Worm (Caenorhabditis elegans) whole organism, L1 larva: ENCODE results near the gene T10C6.7.
A peak's percentile ranks its signal among the peaks of the same experiment; 100 is the strongest.

Experiments used
- C04F5.9 ChIP-seq: sonication (generic microtip); optimal IDR thresholded peaks from 2 replicates; lab custom pipeline; 2016; ENCODE audit warnings: missing genetic modification characterization, missing compliant biosample characterization
- C16A3.4 ChIP-seq: fragments of 150-350 bp; optimal IDR thresholded peaks from 2 replicates; lab custom pipeline; 2014; ENCODE audit warnings: missing biosample characterization, missing genetic modification characterization
- C34B4.2 ChIP-seq: sonication (generic microtip); optimal IDR thresholded peaks from 2 replicates; lab custom pipeline; 2017; ENCODE audit warnings: mild to moderate bottlenecking, missing genetic modification characterization, missing compliant biosample characterization
- alr-1 ChIP-seq: fragments of 200-800 bp; sonication (Bioruptor generic); optimal IDR thresholded peaks from 2 replicates; lab custom pipeline; 2018; ENCODE audit warnings: borderline replicate concordance, mild to moderate bottlenecking, missing genetic modification characterization, missing compliant biosample characterization
- blmp-1 ChIP-seq: fragments of 150-350 bp; optimal IDR thresholded peaks from 2 replicates; lab custom pipeline; 2014; ENCODE audit warnings: missing biosample characterization, missing genetic modification characterization
- ceh-90 ChIP-seq: sonication (generic microtip); optimal IDR thresholded peaks from 2 replicates; lab custom pipeline; 2016; ENCODE audit warnings: missing genetic modification characterization, missing compliant biosample characterization
- ces-1 ChIP-seq: fragments of 150-350 bp; optimal IDR thresholded peaks from 2 replicates; lab custom pipeline; 2014; ENCODE audit warnings: missing biosample characterization, missing genetic modification reagents, missing genetic modification characterization
- dpl-1 ChIP-seq, 3 experiments: fragments of 150-350 bp in 2 of 3; sonication (generic microtip) in 1 of 3; optimal IDR thresholded peaks; 2 replicates each; lab custom pipeline; 2014 to 2017; ENCODE audit warnings: missing biosample characterization in 3 of 3, missing genetic modification characterization in 3 of 3, missing genetic modification reagents in 3 of 3
- efl-1 ChIP-seq, 4 experiments: fragments of 150-350 bp; optimal IDR thresholded peaks in 3 of 4; peaks in 1 of 4; 1 replicate in 1 of 4; 2 replicates in 3 of 4; lab custom pipeline; 2014; ENCODE audit warnings: missing biosample characterization in 2 of 4, missing genetic modification characterization in 2 of 4, missing genetic modification reagents in 2 of 4
- efl-3 ChIP-seq: fragments of 200-800 bp; sonication (Bioruptor generic); optimal IDR thresholded peaks from 2 replicates; lab custom pipeline; 2018; ENCODE audit warnings: mild to moderate bottlenecking, missing genetic modification characterization, missing compliant biosample characterization
- elt-2 ChIP-seq: sonication (generic microtip); optimal IDR thresholded peaks from 2 replicates; lab custom pipeline; 2016; ENCODE audit warnings: missing genetic modification characterization, mild to moderate bottlenecking, inconsistent platforms, missing compliant biosample characterization, missing genetic modification reagents
- grh-1 ChIP-seq: fragments of 200-800 bp; sonication (Bioruptor generic); IDR thresholded peaks from 2 replicates; pipeline ENCODE4 v1.3.6; 2022; ENCODE audit warnings: missing genetic modification reagents, missing genetic modification characterization, missing compliant biosample characterization
- lir-3 ChIP-seq: sonication (generic microtip); optimal IDR thresholded peaks from 2 replicates; lab custom pipeline; 2016; ENCODE audit warnings: mild to moderate bottlenecking, missing genetic modification characterization, moderate library complexity, missing compliant biosample characterization; ENCODE audit not compliant: poor library complexity
- lsy-2 ChIP-seq, 2 experiments: fragments of 150-350 bp; optimal IDR thresholded peaks; 2 replicates each; lab custom pipeline; 2014; ENCODE audit warnings: missing biosample characterization in 2 of 2, missing genetic modification characterization in 2 of 2
- mab-9 ChIP-seq: fragments of 200-800 bp; sonication (Bioruptor generic); IDR thresholded peaks from 2 replicates; pipeline ENCODE4 v1.3.6; 2022; ENCODE audit warnings: missing genetic modification reagents, missing genetic modification characterization, missing compliant biosample characterization
- mep-1 ChIP-seq: fragments of 150-350 bp; optimal IDR thresholded peaks from 2 replicates; lab custom pipeline; 2014; ENCODE audit warnings: missing biosample characterization, missing genetic modification characterization
- nhr-11 ChIP-seq: fragments of 150-350 bp; optimal IDR thresholded peaks from 2 replicates; lab custom pipeline; 2014; ENCODE audit warnings: missing biosample characterization, missing genetic modification characterization
- nhr-12 ChIP-seq: sonication (generic microtip); optimal IDR thresholded peaks from 2 replicates; lab custom pipeline; 2017; ENCODE audit warnings: missing biosample characterization, missing genetic modification characterization
- nhr-76 ChIP-seq: sonication (generic microtip); optimal IDR thresholded peaks from 2 replicates; lab custom pipeline; 2017; ENCODE audit warnings: missing biosample characterization, missing genetic modification characterization
- nhr-85 ChIP-seq: sonication (generic microtip); peaks from one replicate; lab custom pipeline; 2016; ENCODE audit warnings: missing genetic modification characterization, inconsistent platforms, missing compliant biosample characterization
- nhr-90 ChIP-seq: sonication (generic microtip); optimal IDR thresholded peaks from 2 replicates; lab custom pipeline; 2016; ENCODE audit warnings: mild to moderate bottlenecking, missing genetic modification characterization, missing compliant biosample characterization; ENCODE audit not compliant: poor library complexity
- pag-3 ChIP-seq: sonication (generic microtip); optimal IDR thresholded peaks from 2 replicates; lab custom pipeline; 2017; ENCODE audit warnings: missing genetic modification characterization, mild to moderate bottlenecking, missing compliant biosample characterization, antibody characterized with exemption, borderline replicate concordance; ENCODE audit not compliant: insufficient read depth
- pax-3 ChIP-seq: fragments of 200-800 bp; sonication (Bioruptor generic); optimal IDR thresholded peaks from 2 replicates; lab custom pipeline; 2018; ENCODE audit warnings: mild to moderate bottlenecking, missing genetic modification characterization, moderate library complexity, missing compliant biosample characterization
- rnt-1 ChIP-seq: sonication (generic microtip); optimal IDR thresholded peaks from 2 replicates; lab custom pipeline; 2016; ENCODE audit warnings: mild to moderate bottlenecking, missing genetic modification characterization, moderate library complexity, missing compliant biosample characterization
- snpc-4 ChIP-seq: fragments of 150-350 bp; optimal IDR thresholded peaks from 2 replicates; lab custom pipeline; 2014; ENCODE audit warnings: missing biosample characterization, missing genetic modification characterization
- snu-23 ChIP-seq: sonication (generic microtip); optimal IDR thresholded peaks from 2 replicates; lab custom pipeline; 2016; ENCODE audit warnings: missing genetic modification characterization, missing compliant biosample characterization
- sptf-1 ChIP-seq: fragments of 150-350 bp; optimal IDR thresholded peaks from 2 replicates; lab custom pipeline; 2014; ENCODE audit warnings: missing biosample characterization, missing genetic modification characterization
- tbx-2 ChIP-seq: sonication (generic microtip); optimal IDR thresholded peaks from 2 replicates; lab custom pipeline; 2016; ENCODE audit warnings: missing genetic modification characterization, missing compliant biosample characterization
- unc-30 ChIP-seq: sonication (generic microtip); optimal IDR thresholded peaks from 2 replicates; lab custom pipeline; 2017; ENCODE audit warnings: missing biosample characterization, missing genetic modification characterization
- unc-62 ChIP-seq: fragments of 150-350 bp; optimal IDR thresholded peaks from 2 replicates; lab custom pipeline; 2014; ENCODE audit warnings: missing biosample characterization, missing genetic modification reagents, missing genetic modification characterization
- unc-86 ChIP-seq: sonication (generic microtip); optimal IDR thresholded peaks from 2 replicates; lab custom pipeline; 2016; ENCODE audit warnings: missing genetic modification characterization, missing compliant biosample characterization
- ztf-4 ChIP-seq: fragments of 150-350 bp; optimal IDR thresholded peaks from 2 replicates; lab custom pipeline; 2014; ENCODE audit warnings: missing biosample characterization, missing genetic modification characterization

Gene T10C6.7

DNA sequence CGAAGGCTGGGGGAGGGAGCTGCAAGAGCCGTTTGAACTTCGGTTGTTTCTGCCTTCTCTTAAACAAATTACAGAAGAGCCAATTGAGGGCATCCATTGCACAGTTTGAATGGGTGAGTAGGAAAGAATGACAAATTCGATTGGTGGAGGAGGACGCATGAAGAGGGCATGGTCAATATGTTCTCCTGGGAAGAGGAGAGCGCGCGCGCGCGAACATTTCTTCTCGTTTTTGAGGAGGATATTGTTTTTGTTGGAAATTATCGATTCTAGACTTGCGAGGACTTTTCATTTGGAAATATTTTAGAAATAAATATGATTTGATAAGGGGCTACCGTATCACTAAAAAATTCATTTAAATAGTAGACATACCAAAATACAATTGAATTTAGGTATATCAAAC lies at the start of gene T10C6.7:
Gene T10C6.7, minus strand, starts transcription at position 143 of the 400 bp plus-strand sequence.
- TF ChIP-seq ztf-4 (tag; lab: Kevin White, UChicago) (no peak), alr-1 (tag; lab: Kevin White, UChicago) (no peak), ceh-90 (tag; lab: Kevin White, UChicago) (no peak)

ce11 chrV:16080678-16081077 lies 49.2 kb upstream of the T10C6.7 start:
- TF ChIP-seq C16A3.4 (tag; lab: Kevin White, UChicago): no peak

ce11 chrV:16080039-16080438 lies 48.5 kb upstream of the T10C6.7 start:
- peak; percentile 23 for TF ChIP-seq elt-2 (tag; lab: Kevin White, UChicago)
- no peak for TF ChIP-seq snu-23

DNA sequence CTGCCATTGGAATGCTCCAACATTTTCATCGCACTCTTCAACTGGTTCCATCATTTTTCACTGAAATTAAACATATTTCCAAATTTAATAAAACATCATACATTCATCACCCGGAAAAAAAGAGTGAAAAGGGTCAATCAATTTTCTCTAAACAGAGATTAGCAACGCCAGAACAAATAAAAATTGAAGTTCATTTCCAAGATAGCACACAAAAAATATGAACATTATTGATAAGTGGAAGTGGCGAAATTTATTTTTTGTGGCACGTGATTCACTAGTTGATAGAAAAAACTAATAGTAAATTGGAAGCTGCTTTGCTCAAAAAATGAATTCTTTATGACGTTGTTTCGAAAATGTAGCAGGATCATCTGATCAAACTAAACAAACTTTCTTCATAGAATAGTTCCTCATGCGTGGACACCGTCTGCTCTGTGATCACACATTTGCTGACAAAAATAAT lies 43.8 kb upstream of the T10C6.7 start, which contains the start of the genes F14H3.12 and srj-29:
Gene F14H3.12, minus strand, starts transcription at position 74 of the 460 bp plus-strand sequence.
Gene srj-29, plus strand, starts transcription at position 410 of the 460 bp plus-strand sequence.
- TF ChIP-seq elt-2 (tag; lab: Kevin White, UChicago): peak; percentile 48
- no peak for TF ChIP-seq lsy-2 (tag; optimal IDR thresholded peaks at IDR 0.05; lab: Kevin White, UChicago)
- no peak for TF ChIP-seq unc-62 (GFP tag; lab: Kevin White, UChicago)
- TF ChIP-seq C16A3.4 (tag; lab: Kevin White, UChicago): no peak

DNA sequence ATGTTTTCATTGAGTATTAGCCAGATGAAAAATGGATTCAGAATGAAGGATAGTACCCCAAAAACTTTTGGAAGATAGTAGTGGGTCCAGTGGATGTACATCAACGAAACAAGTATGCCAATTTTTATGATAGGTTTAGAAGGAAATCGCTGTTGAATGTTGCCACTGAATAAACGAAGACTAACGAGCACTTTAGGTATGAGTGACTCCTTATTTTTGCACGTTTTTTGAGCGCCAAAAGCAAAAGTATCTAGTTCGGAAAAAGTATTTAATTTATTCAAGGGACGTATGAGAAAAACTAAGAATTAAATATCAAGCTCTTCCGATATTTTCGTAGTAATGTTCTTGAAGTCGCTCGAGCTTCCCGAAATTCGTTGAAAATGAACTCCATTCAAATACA lies 42.3 kb upstream of the T10C6.7 start, which contains the start of gene srj-10:
Gene srj-10, minus strand, starts transcription at position 101 of the 400 bp plus-strand sequence.
- TF ChIP-seq pag-3 (tag; lab: Kevin White, UChicago): no peak

- TF ChIP-seq efl-1 (optimal IDR thresholded peaks at IDR 0.05; lab: Kevin White, UChicago) (no peak), efl-1 (GFP tag; optimal IDR thresholded peaks at IDR 0.05 in 1 of 2; lab: Kevin White, UChicago) (peak in 1 of 2 experiments; percentile 34), nhr-90 (no peak), snpc-4 (tag; lab: Kevin White, UChicago) (no peak), elt-2 (tag; lab: Kevin White, UChicago) (peak; percentile 36)
Measured at ce11 chrV:16071167-16071566, 39.7 kb upstream of the T10C6.7 start, which contains the start of gene nhr-176. TSS of gene nhr-176 (plus strand) at chrV:16071325.

ce11 chrV:16068938-16069337 lies 37.4 kb upstream of the T10C6.7 start, which contains the start of gene cyp-35D1:
TSS of gene cyp-35D1 (plus strand) at chrV:16069238.
- no peak for TF ChIP-seq dpl-1 (GFP tag; optimal IDR thresholded peaks at IDR 0.05; lab: Kevin White, UChicago)
- no peak for TF ChIP-seq efl-1 (optimal IDR thresholded peaks at IDR 0.05; lab: Kevin White, UChicago)
- TF ChIP-seq efl-1 (GFP tag; optimal IDR thresholded peaks at IDR 0.05 in 1 of 2; lab: Kevin White, UChicago): no peak
- TF ChIP-seq blmp-1 (tag; lab: Kevin White, UChicago): no peak
- no peak for TF ChIP-seq snpc-4 (tag; lab: Kevin White, UChicago)
- TF ChIP-seq mep-1 (tag; lab: Kevin White, UChicago): no peak
- no peak for TF ChIP-seq unc-30 (tag; lab: Kevin White, UChicago)
- no peak for TF ChIP-seq sptf-1 (tag; lab: Kevin White, UChicago)
- no peak for TF ChIP-seq unc-86
- TF ChIP-seq nhr-12: no peak

ce11 chrV:16062788-16063187 lies 31.3 kb upstream of the T10C6.7 start, which contains the start of gene F14H3.14:
TSS of gene F14H3.14 (minus strand) at chrV:16062888.
- TF ChIP-seq elt-2 (tag; lab: Kevin White, UChicago): no peak
- TF ChIP-seq mab-9 (GFP tag; lab: Robert Waterston, UW): no peak
- TF ChIP-seq nhr-11 (tag; lab: Kevin White, UChicago): no peak
- no peak for TF ChIP-seq C34B4.2 (tag; lab: Kevin White, UChicago)
- TF ChIP-seq C04F5.9 (tag; lab: Kevin White, UChicago): no peak
- no peak for TF ChIP-seq nhr-76 (tag; lab: Kevin White, UChicago)
- TF ChIP-seq efl-3 (GFP tag; lab: Kevin White, UChicago): no peak
- TF ChIP-seq rnt-1 (tag; lab: Kevin White, UChicago): no peak
- no peak for TF ChIP-seq ces-1 (GFP tag; lab: Kevin White, UChicago)
- TF ChIP-seq blmp-1 (tag; lab: Kevin White, UChicago): no peak
- TF ChIP-seq pax-3: no peak
- no peak for TF ChIP-seq ceh-90 (tag; lab: Kevin White, UChicago)
- TF ChIP-seq tbx-2 (tag; lab: Kevin White, UChicago): no peak
- no peak for TF ChIP-seq lir-3 (tag; lab: Kevin White, UChicago)
- no peak for TF ChIP-seq nhr-85 (tag; lab: Kevin White, UChicago)
- no peak for TF ChIP-seq grh-1 (GFP tag; lab: Robert Waterston, UW)
